Fruit fly (Drosophila melanogaster) whole organism, embryonic: ENCODE data around the gene CG12519.
A peak's percentile ranks its signal among the peaks of the same experiment; 100 is the strongest.

Source experiments
- Aef1 ChIP-seq: fragments of 200-800 bp; sonication (Bioruptor generic); IDR thresholded peaks from 3 replicates; pipeline ENCODE4 v1.3.6; 2022; ENCODE audit warnings: missing biosample characterization, missing genetic modification characterization
- CG10979 ChIP-seq: fragments of 200-800 bp; sonication (Bioruptor generic); optimal IDR thresholded peaks from 2 replicates; lab custom pipeline; 2018; ENCODE audit warnings: missing biosample characterization, mild to moderate bottlenecking, missing genetic modification characterization, moderate library complexity
- CG11093 ChIP-seq: fragments of 200-800 bp; sonication (Bioruptor generic); IDR thresholded peaks from 3 replicates; pipeline ENCODE4 v1.3.6; 2022; ENCODE audit warnings: missing biosample characterization, missing genetic modification characterization
- CG11398 ChIP-seq: fragments of 200-800 bp; sonication (Bioruptor generic); optimal IDR thresholded peaks from 2 replicates; lab custom pipeline; 2016; ENCODE audit warnings: missing biosample characterization, missing genetic modification characterization
- CG12659 ChIP-seq: fragments of 200-800 bp; sonication (Bioruptor generic); optimal IDR thresholded peaks from 3 replicates; lab custom pipeline; 2017; ENCODE audit warnings: mild to moderate bottlenecking, missing biosample characterization, missing genetic modification reagents, missing genetic modification characterization
- CG12942 ChIP-seq: fragments of 200-800 bp; sonication (Bioruptor generic); optimal IDR thresholded peaks from 3 replicates; lab custom pipeline; 2016; ENCODE audit warnings: missing biosample characterization, missing genetic modification characterization
- CG14014 ChIP-seq: fragments of 200-800 bp; sonication (Bioruptor generic); IDR thresholded peaks from 2 replicates; pipeline ENCODE4 v1.3.6; 2022; ENCODE audit warnings: missing biosample characterization, missing genetic modification characterization
- CG15479 ChIP-seq: fragments of 200-800 bp; sonication (Bioruptor generic); optimal IDR thresholded peaks from 3 replicates; lab custom pipeline; 2019; ENCODE audit warnings: missing biosample characterization, mild to moderate bottlenecking, missing genetic modification characterization, moderate library complexity
- CG17612 ChIP-seq: fragments of 200-800 bp; sonication (Bioruptor generic); IDR thresholded peaks from 2 replicates; pipeline ENCODE4 v1.3.6; 2022; ENCODE audit warnings: missing biosample characterization, missing genetic modification characterization
- CG17829 ChIP-seq: fragments of 200-800 bp; optimal IDR thresholded peaks from 2 replicates; lab custom pipeline; 2019; ENCODE audit warnings: missing biosample characterization, mild to moderate bottlenecking, missing genetic modification characterization, moderate library complexity
- CG18619 ChIP-seq: fragments of 200-800 bp; sonication (Bioruptor generic); optimal IDR thresholded peaks from 3 replicates; lab custom pipeline; 2017; ENCODE audit warnings: missing biosample characterization, mild to moderate bottlenecking, missing genetic modification characterization
- CG3163 ChIP-seq: fragments of 200-800 bp; sonication (Bioruptor generic); optimal IDR thresholded peaks from 3 replicates; lab custom pipeline; 2016; ENCODE audit warnings: missing biosample characterization, missing genetic modification characterization
- CG6854 ChIP-seq: fragments of 200-800 bp; sonication (Bioruptor generic); optimal IDR thresholded peaks from 3 replicates; lab custom pipeline; 2017; ENCODE audit warnings: missing biosample characterization, mild to moderate bottlenecking, missing genetic modification characterization
- CG7987 ChIP-seq: fragments of 200-800 bp; sonication (Bioruptor generic); optimal IDR thresholded peaks from 2 replicates; lab custom pipeline; 2018; ENCODE audit warnings: missing biosample characterization, mild to moderate bottlenecking, missing genetic modification characterization, moderate library complexity
- CG8388 ChIP-seq: fragments of 200-800 bp; sonication (Bioruptor generic); optimal IDR thresholded peaks from 2 replicates; lab custom pipeline; 2019; ENCODE audit warnings: missing biosample characterization, mild to moderate bottlenecking, missing genetic modification characterization, moderate library complexity
- CHES-1-like ChIP-seq: fragments of 200-800 bp; sonication (Bioruptor generic); optimal IDR thresholded peaks from 2 replicates; lab custom pipeline; 2016; ENCODE audit warnings: missing biosample characterization, missing genetic modification characterization
- CkIIα-i1 ChIP-seq: fragments of 200-800 bp; sonication (Bioruptor generic); IDR thresholded peaks from 2 replicates; pipeline ENCODE4 v1.3.6; 2022; ENCODE audit warnings: missing biosample characterization, missing genetic modification characterization
- D19A ChIP-seq: fragments of 200-800 bp; optimal IDR thresholded peaks from 3 replicates; lab custom pipeline; 2019; ENCODE audit warnings: missing biosample characterization, mild to moderate bottlenecking, missing genetic modification characterization, moderate library complexity
- D19B ChIP-seq: fragments of 200-800 bp; sonication (Bioruptor generic); optimal IDR thresholded peaks from 2 replicates; lab custom pipeline; 2017; ENCODE audit warnings: missing biosample characterization, mild to moderate bottlenecking, missing genetic modification characterization
- Dfd ChIP-seq, 2 experiments: fragments of >200 bp; optimal IDR thresholded peaks; 2 replicates each; lab custom pipeline; 2017; ENCODE audit warnings: missing biosample characterization in 2 of 2, missing genetic modification characterization in 2 of 2
- ERR ChIP-seq: fragments of 200-800 bp; sonication (Bioruptor generic); optimal IDR thresholded peaks from 2 replicates; lab custom pipeline; 2016; ENCODE audit warnings: missing biosample characterization, missing genetic modification characterization
- Elba2 ChIP-seq: fragments of 200-800 bp; sonication (Bioruptor generic); optimal IDR thresholded peaks from 3 replicates; lab custom pipeline; 2016; ENCODE audit warnings: missing biosample characterization, missing genetic modification characterization
- Fer3 ChIP-seq: fragments of 200-800 bp; sonication (Bioruptor generic); optimal IDR thresholded peaks from 2 replicates; lab custom pipeline; 2018; ENCODE audit warnings: missing biosample characterization, mild to moderate bottlenecking, missing genetic modification characterization, moderate library complexity
- H2.0 ChIP-seq: fragments of 200-800 bp; sonication (Bioruptor generic); IDR thresholded peaks from 2 replicates; pipeline ENCODE4 v1.3.6; 2022; ENCODE audit warnings: missing biosample characterization, missing genetic modification characterization
- HLH3B ChIP-seq: fragments of 200-800 bp; sonication (Bioruptor generic); IDR thresholded peaks from 2 replicates; pipeline ENCODE4 v1.3.6; 2022; ENCODE audit warnings: missing biosample characterization, missing genetic modification characterization
- Hr78 ChIP-seq, 2 experiments: fragments of 200-800 bp in 1 of 2; fragments of >200 bp in 1 of 2; sonication (Bioruptor generic) in 1 of 2; optimal IDR thresholded peaks; 2 replicates each; lab custom pipeline; 2017 to 2019; ENCODE audit warnings: missing biosample characterization in 2 of 2, missing genetic modification characterization in 2 of 2, mild to moderate bottlenecking in 1 of 2, moderate library complexity in 1 of 2
- Max ChIP-seq: fragments of 200-800 bp; sonication (Bioruptor generic); optimal IDR thresholded peaks from 2 replicates; lab custom pipeline; 2016; ENCODE audit warnings: missing biosample characterization, mild to moderate bottlenecking, missing genetic modification characterization
- Six4 ChIP-seq: fragments of 200-800 bp; sonication (Bioruptor generic); optimal IDR thresholded peaks from 2 replicates; lab custom pipeline; 2016; ENCODE audit warnings: missing biosample characterization, missing genetic modification characterization
- Sry-β ChIP-seq: fragments of 200-800 bp; sonication (Bioruptor generic); optimal IDR thresholded peaks from 2 replicates; lab custom pipeline; 2018; ENCODE audit warnings: missing biosample characterization, mild to moderate bottlenecking, missing genetic modification characterization, moderate library complexity
- Trl ChIP-seq, 3 experiments: fragments of >200 bp in 2 of 3; fragments of 200-800 bp in 1 of 3; sonication (Bioruptor generic) in 1 of 3; optimal IDR thresholded peaks; 2 replicates in 1 of 3; 3 replicates in 2 of 3; lab custom pipeline; 2016 to 2017; ENCODE audit warnings: missing biosample characterization in 1 of 3, missing genetic modification characterization in 1 of 3
- Vsx1 ChIP-seq: fragments of 200-800 bp; sonication (Bioruptor generic); optimal IDR thresholded peaks from 2 replicates; lab custom pipeline; 2017; ENCODE audit warnings: missing biosample characterization, mild to moderate bottlenecking, missing genetic modification characterization, missing genetic modification reagents
- al ChIP-seq: fragments of 200-800 bp; sonication (Bioruptor generic); IDR thresholded peaks from 2 replicates; pipeline ENCODE4 v1.3.6; 2022; ENCODE audit warnings: missing biosample characterization, missing genetic modification characterization
- ase ChIP-seq: fragments of 200-800 bp; sonication (Bioruptor generic); IDR thresholded peaks from 3 replicates; pipeline ENCODE4 v1.3.6; 2022; ENCODE audit warnings: missing biosample characterization, missing genetic modification characterization
- cad ChIP-seq: fragments of >200 bp; optimal IDR thresholded peaks from 2 replicates; lab custom pipeline; 2017; ENCODE audit warnings: missing biosample characterization, missing genetic modification characterization
- caup ChIP-seq: fragments of 200-800 bp; sonication (Bioruptor generic); optimal IDR thresholded peaks from 3 replicates; lab custom pipeline; 2017; ENCODE audit warnings: missing biosample characterization, mild to moderate bottlenecking, missing genetic modification characterization, moderate library complexity; ENCODE audit not compliant: severe bottlenecking
- chinmo ChIP-seq: fragments of 200-800 bp; sonication (Bioruptor generic); IDR thresholded peaks from 4 replicates; pipeline ENCODE4 v1.3.6; 2022; ENCODE audit warnings: missing biosample characterization, missing genetic modification characterization; ENCODE audit not compliant: partially characterized antibody
- danr ChIP-seq: fragments of 200-800 bp; sonication (Bioruptor generic); IDR thresholded peaks from 2 replicates; pipeline ENCODE4 v1.3.6; 2022; ENCODE audit warnings: missing biosample characterization, missing genetic modification characterization
- ems ChIP-seq: fragments of 200-800 bp; sonication (Bioruptor generic); optimal IDR thresholded peaks from 3 replicates; lab custom pipeline; 2016; ENCODE audit warnings: missing biosample characterization, missing genetic modification characterization
- inv ChIP-seq: fragments of 200-800 bp; sonication (Bioruptor generic); IDR thresholded peaks from 2 replicates; pipeline ENCODE4 v1.3.6; 2022; ENCODE audit warnings: missing biosample characterization, missing genetic modification characterization; ENCODE audit not compliant: partially characterized antibody
- pnt ChIP-seq: fragments of 200-800 bp; sonication (Bioruptor generic); optimal IDR thresholded peaks from 3 replicates; lab custom pipeline; 2016; ENCODE audit warnings: missing biosample characterization, missing genetic modification characterization
- schlank ChIP-seq: fragments of 200-800 bp; sonication (Bioruptor generic); optimal IDR thresholded peaks from 2 replicates; lab custom pipeline; 2018; ENCODE audit warnings: missing biosample characterization, mild to moderate bottlenecking, missing genetic modification characterization
- seq ChIP-seq: fragments of 200-800 bp; sonication (Bioruptor generic); IDR thresholded peaks from 2 replicates; pipeline ENCODE4 v1.3.6; 2022; ENCODE audit warnings: missing biosample characterization, missing genetic modification characterization
- slp2 ChIP-seq: fragments of 200-800 bp; sonication (Bioruptor generic); optimal IDR thresholded peaks from 2 replicates; lab custom pipeline; 2016; ENCODE audit warnings: missing biosample characterization, missing genetic modification characterization
- sna ChIP-seq: fragments of 200-800 bp; sonication (Bioruptor generic); IDR thresholded peaks from 2 replicates; pipeline ENCODE4 v1.3.6; 2022; ENCODE audit warnings: missing biosample characterization, missing genetic modification characterization; ENCODE audit not compliant: partially characterized antibody
- so ChIP-seq: fragments of 200-800 bp; sonication (Bioruptor generic); IDR thresholded peaks from 3 replicates; pipeline ENCODE4 v1.3.6; 2022; ENCODE audit warnings: missing biosample characterization, missing genetic modification characterization
- sqz ChIP-seq: fragments of 200-800 bp; sonication (Bioruptor generic); optimal IDR thresholded peaks from 3 replicates; lab custom pipeline; 2018; ENCODE audit warnings: missing biosample characterization, mild to moderate bottlenecking, missing genetic modification characterization
- stc ChIP-seq: fragments of 200-800 bp; sonication (Bioruptor generic); IDR thresholded peaks from 2 replicates; pipeline ENCODE4 v1.3.6; 2022; ENCODE audit warnings: missing biosample characterization, missing genetic modification characterization
- stwl ChIP-seq: fragments of 200-800 bp; sonication (Bioruptor generic); optimal IDR thresholded peaks from 3 replicates; lab custom pipeline; 2018; ENCODE audit warnings: missing biosample characterization, mild to moderate bottlenecking, missing genetic modification characterization, moderate library complexity
- unpg ChIP-seq: fragments of 200-800 bp; sonication (Bioruptor generic); optimal IDR thresholded peaks from 3 replicates; lab custom pipeline; 2018; ENCODE audit warnings: missing biosample characterization, mild to moderate bottlenecking, missing genetic modification characterization, moderate library complexity
- wdn ChIP-seq: fragments of 200-800 bp; sonication (Bioruptor generic); IDR thresholded peaks from 2 replicates; pipeline ENCODE4 v1.3.6; 2022; ENCODE audit warnings: missing biosample characterization, missing genetic modification characterization
- wor ChIP-seq: fragments of 200-800 bp; sonication (Bioruptor generic); IDR thresholded peaks from 2 replicates; pipeline ENCODE4 v1.3.6; 2022; ENCODE audit warnings: missing biosample characterization, missing genetic modification characterization

The CG12519 gene

dm6 chr3L:19444092-19444491, 28.2 kb upstream of the CG12519 start (continued):
- TF ChIP-seq Vsx1 (GFP tag; lab: Kevin White, UChicago) = no peak
- TF ChIP-seq danr (GFP tag; lab: Robert Waterston, UW) = no peak
- TF ChIP-seq seq = no peak
- TF ChIP-seq CG8388 = no peak
- no peak for TF ChIP-seq ERR (GFP tag; lab: Kevin White, UChicago)
- no peak for TF ChIP-seq CG18619 (GFP tag; lab: Kevin White, UChicago)
- TF ChIP-seq CG15479 = no peak
- TF ChIP-seq CkIIα-i1 (GFP tag; lab: Robert Waterston, UW) = no peak
- 0 out of 2 replicates have a peak, but pooled peaks have one; percentile 35 for TF ChIP-seq H2.0
- TF ChIP-seq CG12942 (GFP tag; lab: Kevin White, UChicago) = no peak
- TF ChIP-seq pnt (GFP tag; lab: Kevin White, UChicago) = no peak
- no peak for TF ChIP-seq CG11093 (GFP tag; lab: Robert Waterston, UW)
- no peak for TF ChIP-seq CG7987 (GFP tag; lab: Kevin White, UChicago)
- no peak for TF ChIP-seq so
- no peak for TF ChIP-seq slp2 (GFP tag; lab: Kevin White, UChicago)
- no peak for TF ChIP-seq inv (GFP tag; lab: Robert Waterston, UW)
- no peak for TF ChIP-seq stc
- no peak for TF ChIP-seq Elba2 (GFP tag; lab: Kevin White, UChicago)
- no peak for TF ChIP-seq stwl (tag; lab: Kevin White, UChicago)
- no peak for TF ChIP-seq ase (GFP tag; lab: Robert Waterston, UW)
- no peak for TF ChIP-seq Six4
- no peak for TF ChIP-seq CG3163 (GFP tag; lab: Kevin White, UChicago)
- TF ChIP-seq Aef1 (GFP tag; lab: Robert Waterston, UW) = no peak
- TF ChIP-seq chinmo = no peak
- no peak for TF ChIP-seq CG17829 (tag; lab: Kevin White, UChicago)
- TF ChIP-seq Dfd (GFP tag; optimal IDR thresholded peaks at IDR 0.05; lab: Kevin White, UChicago) = no peak
- TF ChIP-seq D19A = no peak
- no peak for TF ChIP-seq CG11398 (GFP tag; lab: Kevin White, UChicago)
- no peak for TF ChIP-seq sna (GFP tag; lab: Robert Waterston, UW)
- TF ChIP-seq CHES-1-like = no peak
- TF ChIP-seq CG6854 (GFP tag; lab: Kevin White, UChicago) = no peak
- TF ChIP-seq CG17612 (GFP tag; lab: Robert Waterston, UW) = no peak
- TF ChIP-seq D19B (GFP tag; lab: Kevin White, UChicago) = no peak
- TF ChIP-seq Trl (optimal IDR thresholded peaks at IDR 0.05; lab: Kevin White, UChicago) = no peak
- peak; percentile 45 for TF ChIP-seq Trl (GFP tag; optimal IDR thresholded peaks at IDR 0.05; lab: Kevin White, UChicago)
- TF ChIP-seq unpg (GFP tag; lab: Kevin White, UChicago) = peak; percentile 20
- no peak for TF ChIP-seq CG10979 (tag; lab: Kevin White, UChicago)
- no peak for TF ChIP-seq cad (GFP tag; lab: Kevin White, UChicago)
- 0 out of 2 replicates have a peak, but pooled peaks have one; percentile 47 for TF ChIP-seq HLH3B (GFP tag; lab: Robert Waterston, UW)
- 0 out of 2 replicates have a peak, but pooled peaks have one; percentile 19 for TF ChIP-seq CG14014 (GFP tag; lab: Robert Waterston, UW)
- TF ChIP-seq schlank (tag; lab: Kevin White, UChicago) = no peak
- TF ChIP-seq al = no peak
- TF ChIP-seq ems (GFP tag; lab: Kevin White, UChicago) = no peak
- TF ChIP-seq CG12659 = no peak
- TF ChIP-seq Hr78 (GFP tag; optimal IDR thresholded peaks at IDR 0.05; lab: Kevin White, UChicago) = no peak
- no peak for TF ChIP-seq Max (GFP tag; lab: Kevin White, UChicago)
- no peak for TF ChIP-seq wdn (GFP tag; lab: Robert Waterston, UW)
- no peak for TF ChIP-seq caup (GFP tag; lab: Kevin White, UChicago)
- no peak for TF ChIP-seq sqz (GFP tag; lab: Kevin White, UChicago)
- TF ChIP-seq Sry-β = no peak
- no peak for TF ChIP-seq wor (GFP tag; lab: Robert Waterston, UW)
- no peak for TF ChIP-seq Fer3 (tag; lab: Kevin White, UChicago)
